Fruit fly (Drosophila melanogaster): ENCODE measurements around the gene CG43954.

DNA sequence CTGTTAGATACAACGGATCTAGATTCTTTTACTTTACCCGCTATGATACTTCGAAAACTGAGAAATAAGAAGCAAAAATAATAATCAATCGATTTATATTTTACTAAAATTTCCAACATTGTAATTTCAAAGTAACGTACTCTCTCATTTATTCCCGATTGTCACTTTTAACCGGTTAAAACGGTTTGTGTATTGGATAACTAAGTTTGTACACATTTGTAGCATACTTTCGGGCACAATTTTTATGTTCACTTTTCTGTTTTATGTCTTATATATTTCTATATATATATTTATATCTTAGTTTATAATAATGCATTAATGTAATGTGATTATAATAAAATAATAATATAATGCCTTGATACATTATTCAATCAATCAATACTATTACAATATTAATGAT, 30.2 kb upstream of the CG43954 start:
- no peak for TF ChIP-seq Smox (GFP tag; optimal IDR thresholded peaks at IDR 0.05)
- TF ChIP-seq fkh (GFP tag; optimal IDR thresholded peaks at IDR 0.05) = no peak
- no peak for TF ChIP-seq Ets21C (GFP tag; optimal IDR thresholded peaks at IDR 0.05)
- no peak for TF ChIP-seq spab (GFP tag; optimal IDR thresholded peaks at IDR 0.05)
- TF ChIP-seq Ets96B (tag; optimal IDR thresholded peaks at IDR 0.05) = no peak
- no peak for TF ChIP-seq CG9139 (GFP tag; optimal IDR thresholded peaks at IDR 0.05)
- TF ChIP-seq CG11294 (GFP tag; IDR thresholded peaks at IDR 0.05) = no peak
- no peak for TF ChIP-seq CG6808 (GFP tag; optimal IDR thresholded peaks at IDR 0.05)
- TF ChIP-seq Gug (GFP tag; IDR thresholded peaks at IDR 0.05) = no peak
- no peak for TF ChIP-seq net (GFP tag; optimal IDR thresholded peaks at IDR 0.05)

All from whole organism, prepupa.